Fruit fly (Drosophila melanogaster) whole organism, embryonic: Measurements from ENCODE around the gene WRNexo.

Experiments
- CG10543 ChIP-seq: fragments of 200-800 bp; sonication (Bioruptor generic); optimal IDR thresholded peaks from 3 replicates; lab custom pipeline; 2017; ENCODE audit warnings: missing biosample characterization, mild to moderate bottlenecking, missing genetic modification characterization, moderate library complexity
- CG10654 ChIP-seq: fragments of 200-800 bp; sonication (Bioruptor generic); optimal IDR thresholded peaks from 2 replicates; lab custom pipeline; 2016; ENCODE audit warnings: missing biosample characterization, missing genetic modification characterization
- CG10979 ChIP-seq: fragments of 200-800 bp; sonication (Bioruptor generic); optimal IDR thresholded peaks from 2 replicates; lab custom pipeline; 2018; ENCODE audit warnings: missing biosample characterization, mild to moderate bottlenecking, missing genetic modification characterization, moderate library complexity
- CG11085 ChIP-seq: fragments of 200-800 bp; sonication (Bioruptor generic); IDR thresholded peaks from 2 replicates; pipeline ENCODE4 v1.3.6; 2022; ENCODE audit warnings: missing biosample characterization, missing genetic modification characterization
- CG11398 ChIP-seq: fragments of 200-800 bp; sonication (Bioruptor generic); optimal IDR thresholded peaks from 2 replicates; lab custom pipeline; 2016; ENCODE audit warnings: missing biosample characterization, missing genetic modification characterization
- CG14710 ChIP-seq: fragments of 200-800 bp; sonication (Bioruptor generic); optimal IDR thresholded peaks from 3 replicates; lab custom pipeline; 2019; ENCODE audit warnings: missing biosample characterization, mild to moderate bottlenecking, missing genetic modification characterization, moderate library complexity
- CG14965 ChIP-seq: fragments of 200-800 bp; sonication (Bioruptor generic); optimal IDR thresholded peaks from 2 replicates; lab custom pipeline; 2016; ENCODE audit warnings: missing biosample characterization, missing genetic modification characterization, borderline replicate concordance
- CG15479 ChIP-seq: fragments of 200-800 bp; sonication (Bioruptor generic); optimal IDR thresholded peaks from 3 replicates; lab custom pipeline; 2019; ENCODE audit warnings: missing biosample characterization, mild to moderate bottlenecking, missing genetic modification characterization, moderate library complexity
- CG15696 ChIP-seq: fragments of 200-800 bp; sonication (Bioruptor generic); optimal IDR thresholded peaks from 2 replicates; lab custom pipeline; 2019; ENCODE audit warnings: missing biosample characterization, mild to moderate bottlenecking, missing genetic modification characterization, moderate library complexity
- CG18764 ChIP-seq: fragments of 200-800 bp; sonication (Bioruptor generic); optimal IDR thresholded peaks from 3 replicates; lab custom pipeline; 2016; ENCODE audit warnings: missing biosample characterization, missing genetic modification characterization
- CG2889 ChIP-seq: fragments of 200-800 bp; sonication (Bioruptor generic); IDR thresholded peaks from 3 replicates; pipeline ENCODE4 v1.3.6; 2022; ENCODE audit warnings: missing biosample characterization, missing genetic modification characterization
- CG3838 ChIP-seq: fragments of 200-800 bp; sonication (Bioruptor generic); optimal IDR thresholded peaks from 3 replicates; lab custom pipeline; 2016; ENCODE audit warnings: missing biosample characterization, missing genetic modification characterization
- CG4617 ChIP-seq: fragments of 200-800 bp; sonication (Bioruptor generic); optimal IDR thresholded peaks from 3 replicates; lab custom pipeline; 2016; ENCODE audit warnings: missing biosample characterization, missing genetic modification characterization, borderline replicate concordance
- CG5180 ChIP-seq: fragments of 200-800 bp; sonication (Bioruptor generic); optimal IDR thresholded peaks from 3 replicates; lab custom pipeline; 2017; ENCODE audit warnings: missing biosample characterization, missing genetic modification characterization, mild to moderate bottlenecking, moderate library complexity, missing genetic modification reagents
- CG6254 ChIP-seq: fragments of 200-800 bp; sonication (Bioruptor generic); optimal IDR thresholded peaks from 3 replicates; lab custom pipeline; 2017; ENCODE audit warnings: mild to moderate bottlenecking, missing biosample characterization, missing genetic modification reagents, missing genetic modification characterization
- CG8944 ChIP-seq: fragments of 200-800 bp; sonication (Bioruptor generic); optimal IDR thresholded peaks from 3 replicates; lab custom pipeline; 2016; ENCODE audit warnings: missing biosample characterization, missing genetic modification characterization
- CoRest ChIP-seq: fragments of 200-800 bp; sonication (Bioruptor generic); optimal IDR thresholded peaks from 3 replicates; lab custom pipeline; 2018; ENCODE audit warnings: missing biosample characterization, mild to moderate bottlenecking, missing genetic modification characterization, moderate library complexity
- Dfd ChIP-seq, 2 experiments: fragments of >200 bp; optimal IDR thresholded peaks; 2 replicates each; lab custom pipeline; 2017; ENCODE audit warnings: missing biosample characterization in 2 of 2, missing genetic modification characterization in 2 of 2
- Doc2 ChIP-seq: fragments of 200-800 bp; sonication (Bioruptor generic); IDR thresholded peaks from 2 replicates; pipeline ENCODE4 v1.3.6; 2022; ENCODE audit warnings: missing biosample characterization, missing genetic modification characterization
- ERR ChIP-seq: fragments of 200-800 bp; sonication (Bioruptor generic); optimal IDR thresholded peaks from 2 replicates; lab custom pipeline; 2016; ENCODE audit warnings: missing biosample characterization, missing genetic modification characterization
- Fer1 ChIP-seq: fragments of 200-800 bp; sonication (Bioruptor generic); optimal IDR thresholded peaks from 2 replicates; lab custom pipeline; 2017; ENCODE audit warnings: missing biosample characterization, mild to moderate bottlenecking, missing genetic modification characterization
- Gsc ChIP-seq: fragments of 200-800 bp; sonication (Bioruptor generic); IDR thresholded peaks from 2 replicates; pipeline ENCODE4 v1.3.6; 2022; ENCODE audit warnings: missing biosample characterization, missing genetic modification characterization
- HLHmδ ChIP-seq: fragments of 200-800 bp; sonication (Bioruptor generic); optimal IDR thresholded peaks from 2 replicates; lab custom pipeline; 2018; ENCODE audit warnings: missing biosample characterization, mild to moderate bottlenecking, missing genetic modification characterization, moderate library complexity
- Hand ChIP-seq: fragments of 200-800 bp; sonication (Bioruptor generic); optimal IDR thresholded peaks from 2 replicates; lab custom pipeline; 2017; ENCODE audit warnings: mild to moderate bottlenecking, missing biosample characterization, missing genetic modification reagents, missing genetic modification characterization
- HmgZ ChIP-seq: fragments of 200-800 bp; sonication (Bioruptor generic); optimal IDR thresholded peaks from 2 replicates; lab custom pipeline; 2018; ENCODE audit warnings: missing biosample characterization, mild to moderate bottlenecking, missing genetic modification characterization
- Hr51 ChIP-seq, 2 experiments: fragments of 200-800 bp; sonication (Bioruptor generic); optimal IDR thresholded peaks; 2 replicates in 1 of 2; 3 replicates in 1 of 2; lab custom pipeline; 2016 to 2018; ENCODE audit warnings: missing biosample characterization in 2 of 2, missing genetic modification characterization in 2 of 2, mild to moderate bottlenecking in 1 of 2, moderate library complexity in 1 of 2
- MBD-R2 ChIP-seq: fragments of 200-800 bp; sonication (Bioruptor generic); IDR thresholded peaks from 2 replicates; pipeline ENCODE4 v1.3.6; 2022; ENCODE audit warnings: missing biosample characterization, missing genetic modification characterization
- Oli ChIP-seq: fragments of 200-800 bp; sonication (Bioruptor generic); optimal IDR thresholded peaks from 2 replicates; lab custom pipeline; 2018; ENCODE audit warnings: missing biosample characterization, mild to moderate bottlenecking, missing genetic modification characterization, moderate library complexity
- Opbp ChIP-seq: fragments of 200-800 bp; sonication (Bioruptor generic); IDR thresholded peaks from 3 replicates; pipeline ENCODE4 v1.3.6; 2022; ENCODE audit warnings: missing biosample characterization, missing genetic modification characterization; ENCODE audit not compliant: partially characterized antibody
- Six4 ChIP-seq: fragments of 200-800 bp; sonication (Bioruptor generic); optimal IDR thresholded peaks from 2 replicates; lab custom pipeline; 2016; ENCODE audit warnings: missing biosample characterization, missing genetic modification characterization
- btn ChIP-seq: fragments of 200-800 bp; sonication (Bioruptor generic); optimal IDR thresholded peaks from 2 replicates; lab custom pipeline; 2016; ENCODE audit warnings: missing biosample characterization, missing genetic modification characterization
- chif ChIP-seq, 2 experiments: fragments of 200-800 bp; sonication (Bioruptor generic); optimal IDR thresholded peaks; 3 replicates each; lab custom pipeline; 2016; ENCODE audit warnings: missing biosample characterization in 2 of 2, missing genetic modification characterization in 2 of 2
- crc ChIP-seq: fragments of 200-800 bp; sonication (Bioruptor generic); optimal IDR thresholded peaks from 2 replicates; lab custom pipeline; 2016; ENCODE audit warnings: missing biosample characterization, missing genetic modification characterization
- crol ChIP-seq: fragments of 200-800 bp; sonication (Bioruptor generic); IDR thresholded peaks from 2 replicates; pipeline ENCODE4 v1.3.6; 2022; ENCODE audit warnings: missing biosample characterization, missing genetic modification characterization
- dm ChIP-seq: fragments of 200-800 bp; sonication (Bioruptor generic); optimal IDR thresholded peaks from 3 replicates; lab custom pipeline; 2016; ENCODE audit warnings: missing biosample characterization, missing genetic modification characterization
- eyg ChIP-seq: fragments of 200-800 bp; sonication (Bioruptor generic); optimal IDR thresholded peaks from 3 replicates; lab custom pipeline; 2016; ENCODE audit warnings: missing biosample characterization, missing genetic modification characterization
- grn ChIP-seq: fragments of 200-800 bp; sonication (Bioruptor generic); optimal IDR thresholded peaks from 3 replicates; lab custom pipeline; 2017; ENCODE audit warnings: missing biosample characterization, missing genetic modification characterization
- hkb ChIP-seq, 2 experiments: fragments of 200-800 bp in 1 of 2; fragments of >200 bp in 1 of 2; sonication (Bioruptor generic) in 1 of 2; IDR thresholded peaks in 1 of 2; optimal IDR thresholded peaks in 1 of 2; 2 replicates each; pipeline versions ENCODE4 v1.3.6 to Lab custom; 2017 to 2022; ENCODE audit warnings: missing biosample characterization in 1 of 2, missing genetic modification characterization in 1 of 2
- lab ChIP-seq: fragments of 200-800 bp; sonication (Bioruptor generic); optimal IDR thresholded peaks from 3 replicates; lab custom pipeline; 2017; ENCODE audit warnings: missing biosample characterization, missing genetic modification characterization, mild to moderate bottlenecking, moderate library complexity, missing genetic modification reagents
- nmo ChIP-seq: fragments of 200-800 bp; sonication (Bioruptor generic); optimal IDR thresholded peaks from 2 replicates; lab custom pipeline; 2018; ENCODE audit warnings: missing biosample characterization, mild to moderate bottlenecking, missing genetic modification characterization, moderate library complexity
- run ChIP-seq: fragments of 200-800 bp; sonication (Bioruptor generic); optimal IDR thresholded peaks from 3 replicates; lab custom pipeline; 2018; ENCODE audit warnings: missing biosample characterization, mild to moderate bottlenecking, missing genetic modification characterization
- salm ChIP-seq: fragments of 200-800 bp; sonication (Bioruptor generic); optimal IDR thresholded peaks from 2 replicates; lab custom pipeline; 2018; ENCODE audit warnings: missing biosample characterization, mild to moderate bottlenecking, missing genetic modification characterization
- sima ChIP-seq: fragments of 200-800 bp; sonication (Bioruptor generic); optimal IDR thresholded peaks from 2 replicates; lab custom pipeline; 2016; ENCODE audit warnings: missing biosample characterization, missing genetic modification characterization
- slp2 ChIP-seq: fragments of 200-800 bp; sonication (Bioruptor generic); optimal IDR thresholded peaks from 2 replicates; lab custom pipeline; 2016; ENCODE audit warnings: missing biosample characterization, missing genetic modification characterization
- sug ChIP-seq: fragments of 200-800 bp; optimal IDR thresholded peaks from 2 replicates; lab custom pipeline; 2019; ENCODE audit warnings: missing biosample characterization, mild to moderate bottlenecking, missing genetic modification characterization, moderate library complexity
- tll ChIP-seq, 2 experiments: fragments of 200-800 bp in 1 of 2; fragments of >200 bp in 1 of 2; sonication (Bioruptor generic) in 1 of 2; optimal IDR thresholded peaks; 2 replicates each; lab custom pipeline; 2017 to 2019; ENCODE audit warnings: missing biosample characterization in 2 of 2, missing genetic modification characterization in 2 of 2, mild to moderate bottlenecking in 1 of 2, moderate library complexity in 1 of 2
- tup ChIP-seq: fragments of 200-800 bp; sonication (Bioruptor generic); optimal IDR thresholded peaks from 2 replicates; lab custom pipeline; 2016; ENCODE audit warnings: missing biosample characterization, mild to moderate bottlenecking, missing genetic modification characterization, moderate library complexity
- vnd ChIP-seq: fragments of 200-800 bp; sonication (Bioruptor generic); IDR thresholded peaks from 3 replicates; pipeline ENCODE4 v1.3.6; 2022; ENCODE audit warnings: missing biosample characterization, missing genetic modification characterization; ENCODE audit not compliant: partially characterized antibody
- zen2 ChIP-seq: fragments of 200-800 bp; sonication (Bioruptor generic); IDR thresholded peaks from 3 replicates; pipeline ENCODE4 v1.3.6; 2022; ENCODE audit warnings: missing biosample characterization, missing genetic modification characterization; ENCODE audit not compliant: partially characterized antibody

The WRNexo gene

DNA sequence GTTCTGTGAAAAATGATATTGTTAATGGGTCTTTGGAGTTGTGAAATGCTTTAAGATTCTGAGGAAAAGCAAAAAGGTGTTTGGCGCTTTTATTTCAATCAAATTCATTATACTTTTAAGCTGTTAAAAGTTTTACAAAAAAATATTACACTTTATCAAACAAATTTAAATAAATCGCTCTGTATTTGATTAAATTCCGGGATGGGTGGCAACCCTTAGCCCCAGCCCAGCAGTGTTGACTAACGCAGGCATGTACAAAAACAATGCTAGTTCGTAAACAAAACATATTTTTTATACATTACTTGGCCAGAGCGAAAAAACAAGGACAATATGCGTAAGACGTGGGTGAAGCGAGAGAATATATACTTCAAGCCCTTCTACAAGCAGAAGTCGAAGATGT, 38.8 kb upstream of the WRNexo start, which contains the start of gene CG7685 (continued):
- TF ChIP-seq vnd, result no peak
- no peak for TF ChIP-seq tll (GFP tag; optimal IDR thresholded peaks at IDR 0.05; lab: Kevin White, UChicago)
- peak; percentile 32 for TF ChIP-seq CG10654 (GFP tag; lab: Kevin White, UChicago)
- TF ChIP-seq CG10979 (tag; lab: Kevin White, UChicago), result peak; percentile 52
- peak; percentile 11 for TF ChIP-seq ERR
- TF ChIP-seq HLHmδ (GFP tag; lab: Kevin White, UChicago), result no peak
- peak; percentile 47 for TF ChIP-seq sima (GFP tag; lab: Kevin White, UChicago)
- TF ChIP-seq Fer1, result peak; percentile 81
- peak; percentile 49 to 61 for TF ChIP-seq chif (GFP tag; optimal IDR thresholded peaks at IDR 0.05; lab: Kevin White, UChicago)
- TF ChIP-seq CG6254 (GFP tag; lab: Kevin White, UChicago), result no peak
- no peak for TF ChIP-seq btn
- peak; percentile 44 for TF ChIP-seq Six4
- no peak for TF ChIP-seq run (tag; lab: Kevin White, UChicago)
- TF ChIP-seq CG18764 (GFP tag; lab: Kevin White, UChicago), result peak; percentile 52
- peak; percentile 28 for TF ChIP-seq CG8944
- TF ChIP-seq salm (tag; lab: Kevin White, UChicago), result no peak
- no peak for TF ChIP-seq zen2
- TF ChIP-seq CG14965 (GFP tag; lab: Kevin White, UChicago), result no peak
- peak; percentile 80 for TF ChIP-seq lab (GFP tag; lab: Kevin White, UChicago)
- no peak for TF ChIP-seq Dfd (GFP tag; optimal IDR thresholded peaks at IDR 0.05; lab: Kevin White, UChicago)
- peak; percentile 60 for TF ChIP-seq crc (GFP tag; lab: Kevin White, UChicago)
- no peak for TF ChIP-seq hkb (optimal IDR thresholded peaks at IDR 0.05; lab: Kevin White, UChicago)
- peak; percentile 59 for TF ChIP-seq hkb (GFP tag; IDR thresholded peaks at IDR 0.05; lab: Robert Waterston, UW)
- peak; percentile 88 for TF ChIP-seq CG4617 (GFP tag; lab: Kevin White, UChicago)
- peak; percentile 40 for TF ChIP-seq Oli (tag; lab: Kevin White, UChicago)
- TF ChIP-seq MBD-R2, result peak; percentile 92
- TF ChIP-seq sug (tag; lab: Kevin White, UChicago), result peak; percentile 65
- TF ChIP-seq Doc2 (GFP tag; lab: Robert Waterston, UW), result no peak
- no peak for TF ChIP-seq CG11398
- peak; percentile 14 for TF ChIP-seq slp2 (GFP tag; lab: Kevin White, UChicago)
- peak; percentile 18 for TF ChIP-seq CG3838
- TF ChIP-seq CG2889, result no peak
- TF ChIP-seq Hand (GFP tag; lab: Kevin White, UChicago), result no peak
- peak; percentile 63 for TF ChIP-seq eyg (GFP tag; lab: Kevin White, UChicago)
- TF ChIP-seq dm (GFP tag; lab: Kevin White, UChicago), result peak; percentile 36
- TF ChIP-seq Opbp, result 0 out of 3 replicates have a peak, but pooled peaks have one; percentile 6
- TF ChIP-seq CG15696 (tag; lab: Kevin White, UChicago), result peak; percentile 55
- TF ChIP-seq CG14710 (tag; lab: Kevin White, UChicago), result peak; percentile 62
- TF ChIP-seq nmo (GFP tag; lab: Kevin White, UChicago), result peak; percentile 45
- TF ChIP-seq CG10543, result peak; percentile 78
- TF ChIP-seq crol, result no peak
- peak; percentile 54 to 62 for TF ChIP-seq Hr51 (GFP tag; optimal IDR thresholded peaks at IDR 0.05; lab: Kevin White, UChicago)
- peak; percentile 59 for TF ChIP-seq CoRest
- TF ChIP-seq tup (GFP tag; lab: Kevin White, UChicago), result peak; percentile 50
- TF ChIP-seq CG11085 (GFP tag; lab: Robert Waterston, UW), result no peak
- TF ChIP-seq CG15479 (GFP tag; lab: Kevin White, UChicago), result no peak
- TF ChIP-seq grn (GFP tag; lab: Kevin White, UChicago), result no peak
- no peak for TF ChIP-seq Gsc
- peak; percentile 28 for TF ChIP-seq CG5180
- TF ChIP-seq HmgZ (tag; lab: Kevin White, UChicago), result peak; percentile 81
